Worm (Caenorhabditis elegans): ENCODE data around the gene T03G11.9.

Gene T03G11.9

ce11 chrX:5190061-5190460 is 6.0 kb downstream of the T03G11.9 start:
- TF ChIP-seq nhr-77 (tag; optimal IDR thresholded peaks at IDR 0.05) (no peak), pha-4 (tag; optimal IDR thresholded peaks at IDR 0.05) (no peak), lin-15B (tag; optimal IDR thresholded peaks at IDR 0.05) (no peak), skn-1 (tag; optimal IDR thresholded peaks at IDR 0.05) (no peak)

ce11 chrX:5193402-5193801 is 9.4 kb downstream of the T03G11.9 start:
- TF ChIP-seq zag-1 (tag; optimal IDR thresholded peaks at IDR 0.05) (no peak), pha-4 (tag; optimal IDR thresholded peaks at IDR 0.05) (no peak), pqm-1 (tag; optimal IDR thresholded peaks at IDR 0.05) (no peak), fkh-2 (tag; optimal IDR thresholded peaks at IDR 0.05) (no peak), lin-39 (tag; optimal IDR thresholded peaks at IDR 0.05) (no peak), mdl-1 (tag; optimal IDR thresholded peaks at IDR 0.05) (no peak), nhr-25 (tag; optimal IDR thresholded peaks at IDR 0.05) (no peak), egl-5 (tag; optimal IDR thresholded peaks at IDR 0.05) (no peak), eor-1 (tag; optimal IDR thresholded peaks at IDR 0.05) (no peak)

DNA sequence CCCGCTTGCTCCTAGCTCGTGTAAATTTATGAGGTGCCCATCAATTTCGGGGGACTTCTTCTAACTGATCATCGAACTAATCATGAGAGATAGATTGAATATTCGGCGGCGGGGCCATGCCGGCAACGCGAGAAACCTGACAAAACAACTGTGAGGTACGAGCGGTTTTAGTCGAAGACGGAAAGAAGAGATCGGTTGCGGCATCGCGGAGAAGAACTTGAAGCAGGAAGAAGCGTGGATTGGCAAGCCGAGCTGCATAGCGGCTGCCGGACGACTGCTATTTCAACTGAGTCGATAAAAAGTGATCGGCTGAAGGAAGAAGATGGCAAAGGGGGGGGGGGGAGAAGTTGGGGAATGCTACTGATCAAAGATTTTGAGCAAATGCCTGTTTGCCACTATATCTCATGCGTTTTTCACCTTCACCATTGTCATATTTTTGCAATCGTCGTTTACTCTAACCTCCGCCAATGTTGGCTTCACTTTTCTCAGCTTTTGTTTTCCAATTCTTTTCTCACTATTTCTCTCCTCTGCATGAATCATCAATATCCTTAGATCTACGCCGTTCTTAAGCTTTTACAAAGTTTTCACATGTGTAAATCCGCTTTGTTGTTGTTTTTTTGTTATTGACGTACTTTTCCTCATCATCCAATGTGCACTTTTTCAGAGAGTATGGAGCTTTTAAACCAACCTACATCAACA is 11.6 kb downstream of the T03G11.9 start, which contains the start of gene pqn-62:
pqn-62 (plus strand) TSS at position 649 of the 699 bp plus-strand sequence.
- TF ChIP-seq snpc-4 (tag; optimal IDR thresholded peaks at IDR 0.05) (no peak), ceh-9 (tag; optimal IDR thresholded peaks at IDR 0.05) (no peak), ceh-28 (tag; optimal IDR thresholded peaks at IDR 0.05) (no peak), unc-62 (GFP tag; optimal IDR thresholded peaks at IDR 0.05) (no peak), zag-1 (tag; optimal IDR thresholded peaks at IDR 0.05) (no peak), fkh-10 (GFP tag; optimal IDR thresholded peaks at IDR 0.05) (no peak), sea-2 (GFP tag; optimal IDR thresholded peaks at IDR 0.05) (no peak), skn-1 (tag; optimal IDR thresholded peaks at IDR 0.05) (no peak)

DNA sequence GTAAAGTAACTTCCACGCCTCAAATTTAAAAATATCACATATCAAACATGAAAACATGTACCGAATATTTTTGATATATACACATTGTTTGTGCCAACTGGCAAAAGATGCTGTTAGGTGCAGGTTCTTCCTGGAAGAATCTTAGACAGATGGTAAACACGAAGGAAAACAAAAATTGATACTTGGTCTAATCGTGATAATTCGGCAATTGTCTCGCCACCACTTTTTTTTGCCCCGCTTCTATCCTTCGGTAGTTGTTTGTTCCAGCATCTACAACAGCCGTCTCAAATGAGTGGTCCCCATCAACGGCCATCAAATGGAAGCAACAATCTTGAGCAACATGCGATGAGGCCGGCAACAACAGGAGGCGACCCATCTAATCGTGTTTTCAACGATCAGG is 13.4 kb downstream of the T03G11.9 start:
- no peak for TF ChIP-seq nhr-25 (tag; optimal IDR thresholded peaks at IDR 0.05)
- no peak for TF ChIP-seq nhr-67 (tag; optimal IDR thresholded peaks at IDR 0.05)
- TF ChIP-seq nhr-76 (tag; optimal IDR thresholded peaks at IDR 0.05), result no peak
- TF ChIP-seq fos-1 (tag; optimal IDR thresholded peaks at IDR 0.05), result no peak
- no peak for TF ChIP-seq fkh-10 (GFP tag; optimal IDR thresholded peaks at IDR 0.05)
- no peak for TF ChIP-seq aly-2 (tag; optimal IDR thresholded peaks at IDR 0.05)
- TF ChIP-seq eor-1 (tag; optimal IDR thresholded peaks at IDR 0.05), result no peak
- TF ChIP-seq R02D3.7 (tag; optimal IDR thresholded peaks at IDR 0.05), result no peak

DNA sequence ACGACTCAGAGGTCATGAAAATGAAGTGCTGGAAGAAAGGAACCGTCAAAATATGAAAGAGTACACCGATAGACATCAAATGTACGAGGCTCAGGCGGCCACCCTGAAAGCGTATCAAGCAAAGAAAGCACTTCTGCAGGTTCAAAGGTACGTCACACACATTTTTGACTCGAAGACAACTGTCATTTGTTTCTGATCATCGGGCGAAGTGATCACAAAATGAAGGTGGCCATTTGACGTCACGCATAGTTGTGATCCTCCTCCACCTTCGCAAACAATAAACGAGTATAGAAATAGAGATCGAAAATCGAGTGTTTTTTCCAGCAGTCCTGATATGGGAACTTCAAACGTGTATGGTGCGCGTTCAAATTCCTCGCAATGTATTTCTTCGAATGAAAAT is 15.2 kb downstream of the T03G11.9 start:
- TF ChIP-seq ztf-11 (tag; optimal IDR thresholded peaks at IDR 0.05), result no peak

DNA sequence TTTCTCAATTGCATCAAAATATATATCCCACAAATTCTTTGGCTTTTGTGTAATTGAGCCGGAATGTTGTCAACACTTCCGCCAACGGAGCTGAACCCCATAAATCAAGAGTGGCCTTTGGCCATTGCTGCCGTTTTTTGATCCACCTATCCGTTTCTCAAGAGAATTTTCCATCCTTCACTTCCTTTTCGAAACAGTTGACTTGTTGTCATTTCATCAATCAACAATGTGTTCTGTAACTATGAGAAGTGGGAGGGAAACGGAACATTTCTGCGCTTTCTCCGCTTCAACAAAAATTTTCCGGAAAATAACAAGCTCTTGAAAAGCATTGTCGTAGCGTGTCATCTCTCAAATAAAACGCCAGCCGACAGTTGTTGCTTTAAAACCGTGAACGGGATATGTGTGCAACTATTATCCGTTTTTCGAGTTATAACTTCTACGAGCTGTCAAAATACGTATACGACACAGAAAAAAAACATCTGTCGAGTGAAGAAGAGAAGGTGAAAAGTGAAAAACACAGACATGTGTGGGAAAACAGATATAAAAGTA is 15.9 kb downstream of the T03G11.9 start:
- TF ChIP-seq ZK546.5 (tag; optimal IDR thresholded peaks at IDR 0.05) (no peak), ama-1 (optimal IDR thresholded peaks at IDR 0.05) (no peak), nhr-25 (tag; optimal IDR thresholded peaks at IDR 0.05) (no peak), nhr-76 (tag; optimal IDR thresholded peaks at IDR 0.05) (no peak), mdl-1 (tag; optimal IDR thresholded peaks at IDR 0.05) (no peak), nhr-11 (tag; optimal IDR thresholded peaks at IDR 0.05) (peak; percentile 72), elt-2 (tag; optimal IDR thresholded peaks at IDR 0.05) (no peak), unc-62 (GFP tag; optimal IDR thresholded peaks at IDR 0.05) (peak; percentile 58), pqm-1 (tag; optimal IDR thresholded peaks at IDR 0.05) (no peak), nhr-23 (tag; optimal IDR thresholded peaks at IDR 0.05) (no peak), sea-2 (GFP tag; optimal IDR thresholded peaks at IDR 0.05) (no peak), fkh-10 (GFP tag; optimal IDR thresholded peaks at IDR 0.05) (no peak), nhr-28 (tag; optimal IDR thresholded peaks at IDR 0.05) (no peak), unc-39 (tag; optimal IDR thresholded peaks at IDR 0.05) (no peak), jun-1 (tag; optimal IDR thresholded peaks at IDR 0.05) (no peak), snpc-4 (tag; optimal IDR thresholded peaks at IDR 0.05) (no peak), ztf-11 (tag; optimal IDR thresholded peaks at IDR 0.05) (no peak), egl-5 (tag; optimal IDR thresholded peaks at IDR 0.05) (peak; percentile 27)

Data from whole organism, L3 larva.